Fruit fly (Drosophila melanogaster) whole organism, prepupa: Measurements from ENCODE around the gene CG33927.

Experiments
- CG3032 ChIP-seq: fragments of 200-800 bp; optimal IDR thresholded peaks from 2 replicates; lab custom pipeline; 2019; ENCODE audit warnings: missing biosample characterization, mild to moderate bottlenecking, missing genetic modification characterization, moderate library complexity
- Lpt ChIP-seq: fragments of 200-800 bp; sonication (Bioruptor generic); optimal IDR thresholded peaks from 3 replicates; lab custom pipeline; 2016; ENCODE audit warnings: missing biosample characterization, missing genetic modification characterization
- fd59A ChIP-seq: fragments of 200-800 bp; sonication (Bioruptor generic); optimal IDR thresholded peaks from 2 replicates; lab custom pipeline; 2017; ENCODE audit warnings: missing biosample characterization, mild to moderate bottlenecking, missing genetic modification characterization, missing genetic modification reagents

- no peak for TF ChIP-seq Lpt (GFP tag; lab: Kevin White, UChicago)
- TF ChIP-seq fd59A (GFP tag; lab: Kevin White, UChicago) = no peak
- TF ChIP-seq CG3032 (tag; lab: Kevin White, UChicago) = no peak
Observed at dm6 chr3R:4706055-4706454, 15.6 kb upstream of the CG33927 start.
